Worm (Caenorhabditis elegans): ENCODE data around the gene pgl-1.

The pgl-1 gene

ce11 chrIV:7023004-7023403 lies 45.9 kb upstream of the pgl-1 start:
- TF ChIP-seq zip-11 (GFP tag; IDR thresholded peaks at IDR 0.05) (no peak), dpl-1 (GFP tag; optimal IDR thresholded peaks at IDR 0.05) (peak; percentile 28), nhr-11 (tag; optimal IDR thresholded peaks at IDR 0.05) (peak; percentile 39), lin-15B (tag; optimal IDR thresholded peaks at IDR 0.05) (no peak), F10B5.3 (tag; optimal IDR thresholded peaks at IDR 0.05) (no peak), dmd-6 (GFP tag; IDR thresholded peaks at IDR 0.05) (peak; percentile 19; the same call in 1 of the 2 replicates), hmg-1.1 (GFP tag; IDR thresholded peaks at IDR 0.05) (peak; percentile 57; the same call in 1 of the 2 replicates), snpc-4 (tag; optimal IDR thresholded peaks at IDR 0.05) (no peak), ceh-82 (tag; optimal IDR thresholded peaks at IDR 0.05) (no peak), hlh-11 (tag; optimal IDR thresholded peaks at IDR 0.05) (peak; percentile 79), lin-29 (GFP tag; IDR thresholded peaks at IDR 0.05) (no peak), egl-27 (tag; optimal IDR thresholded peaks at IDR 0.05) (no peak), php-3 (GFP tag; IDR thresholded peaks at IDR 0.05) (no peak), ceh-32 (tag; optimal IDR thresholded peaks at IDR 0.05; ENCODE audit: poor library complexity) (no peak), Y48G9A.11 (GFP tag; IDR thresholded peaks at IDR 0.05) (no peak), nhr-48 (tag; optimal IDR thresholded peaks at IDR 0.05) (no peak), dve-1 (tag; optimal IDR thresholded peaks at IDR 0.05; ENCODE audit: insufficient read depth) (peak; percentile 50), unc-62 (GFP tag; optimal IDR thresholded peaks at IDR 0.05 in 1 of 2) (no peak), unc-62 (tag; optimal IDR thresholded peaks at IDR 0.05) (no peak), mes-2 (tag; optimal IDR thresholded peaks at IDR 0.05; ENCODE audit: poor library complexity, severe bottlenecking) (peak; percentile 60), rbr-2 (tag; optimal IDR thresholded peaks at IDR 0.05) (peak; percentile 34), daf-19 (GFP tag; conservative IDR thresholded peaks at IDR 0.05) (no peak), mdl-1 (tag; optimal IDR thresholded peaks at IDR 0.05) (peak; percentile 13 to 74), spr-1 (tag; optimal IDR thresholded peaks at IDR 0.05) (no peak), ZK546.5 (tag; optimal IDR thresholded peaks at IDR 0.05) (no peak), hif-1 (tag; optimal IDR thresholded peaks at IDR 0.05) (no peak), dmd-8 (GFP tag; IDR thresholded peaks at IDR 0.05) (no peak), zfp-3 (GFP tag; conservative IDR thresholded peaks at IDR 0.05) (no peak), spr-3 (GFP tag; optimal IDR thresholded peaks at IDR 0.05) (no peak), egl-43 (GFP tag; IDR thresholded peaks at IDR 0.05) (no peak), hlh-30 (tag; optimal IDR thresholded peaks at IDR 0.05; ENCODE audit: insufficient read depth) (peak; percentile 98), attf-4 (tag; optimal IDR thresholded peaks at IDR 0.05) (no peak), sdz-12 (GFP tag; optimal IDR thresholded peaks at IDR 0.05) (no peak), duxl-1 (tag; optimal IDR thresholded peaks at IDR 0.05; ENCODE audit: poor library complexity) (peak; percentile 44), tra-1 (GFP tag; IDR thresholded peaks at IDR 0.05) (peak; percentile 42; the same call in 1 of the 2 replicates), daf-16 (GFP tag; optimal IDR thresholded peaks at IDR 0.05) (no peak), daf-16 (tag; optimal IDR thresholded peaks at IDR 0.05) (peak; percentile 10), ceh-44 (GFP tag; IDR thresholded peaks at IDR 0.05) (no peak), mxl-3 (GFP tag; optimal IDR thresholded peaks at IDR 0.05) (peak; percentile 14), nhr-237 (tag; optimal IDR thresholded peaks at IDR 0.05) (no peak), set-16 (GFP tag; IDR thresholded peaks at IDR 0.05) (no peak), pqm-1 (tag; optimal IDR thresholded peaks at IDR 0.05) (no peak), gei-8 (GFP tag; optimal IDR thresholded peaks at IDR 0.05) (no peak), lin-13 (GFP tag; optimal IDR thresholded peaks at IDR 0.05) (no peak), lsy-2 (tag; optimal IDR thresholded peaks at IDR 0.05) (peak in 1 of 2 experiments; percentile 78), ztf-7 (tag; optimal IDR thresholded peaks at IDR 0.05) (peak; percentile 17), nhr-28 (tag; optimal IDR thresholded peaks at IDR 0.05) (peak; percentile 45), ZK337.2 (GFP tag; IDR thresholded peaks at IDR 0.05) (no peak), F37D6.2 (tag; optimal IDR thresholded peaks at IDR 0.05) (no peak), dmd-9 (GFP tag; IDR thresholded peaks at IDR 0.05) (no peak), mep-1 (tag; optimal IDR thresholded peaks at IDR 0.05) (peak; percentile 71), ceh-20 (GFP tag; IDR thresholded peaks at IDR 0.05) (no peak)
